Comparison of ENCODE assay signal across 3 fruit fly cellular contexts in genomic region chr3L:11365432-11366318, dm6.
A peak's percentile ranks its signal among the peaks of the same experiment; 100 is the strongest.
TF ChIP-seq lines count a peak whose summit lies in the region.

No protein-coding gene starts in this region.

TF ChIP-seq in whole organism, embryonic, 481 proteins besides CTCF, POLR2A, EP300 and RAD21 (continued from another document and continues in another):
- 0 out of 2 replicates have a peak, but pooled peaks have one; percentile 34 for TF ChIP-seq CG7372 (GFP tag; IDR thresholded peaks at IDR 0.05; lab: Robert Waterston, UW)
- no peak for TF ChIP-seq Opbp (GFP tag; IDR thresholded peaks at IDR 0.05; lab: Robert Waterston, UW; ENCODE audit: partially characterized antibody)
- TF ChIP-seq ewg (GFP tag; optimal IDR thresholded peaks at IDR 0.05; lab: Kevin White, UChicago): peak; percentile 0
- peak in 1 of 3 experiments; percentile 8 for TF ChIP-seq lola (GFP tag; optimal IDR thresholded peaks at IDR 0.05; lab: Kevin White, UChicago)
- peak; percentile 33 for TF ChIP-seq psq (GFP tag; optimal IDR thresholded peaks at IDR 0.05; lab: Kevin White, UChicago)
- peak; percentile 46 for TF ChIP-seq sug (tag; optimal IDR thresholded peaks at IDR 0.05; lab: Kevin White, UChicago)
- TF ChIP-seq sens (GFP tag; lab: Kevin White, UChicago): peak; percentile 17
- no peak for TF ChIP-seq slp2 (GFP tag; optimal IDR thresholded peaks at IDR 0.05; lab: Kevin White, UChicago)
- peak; percentile 8 for TF ChIP-seq cg (GFP tag; optimal IDR thresholded peaks at IDR 0.05; lab: Kevin White, UChicago)
- TF ChIP-seq phol (tag; optimal IDR thresholded peaks at IDR 0.05; lab: Kevin White, UChicago): peak; percentile 31
- TF ChIP-seq CG14441 (GFP tag; IDR thresholded peaks at IDR 0.05; lab: Robert Waterston, UW): peak; percentile 15; the same call in 1 of the 2 replicates
- TF ChIP-seq Dref (GFP tag; IDR thresholded peaks at IDR 0.05; lab: Robert Waterston, UW): no peak
- 0 out of 3 replicates have a peak, but pooled peaks have one; percentile 30 for TF ChIP-seq CG17361 (GFP tag; IDR thresholded peaks at IDR 0.05; lab: Robert Waterston, UW)
- peak; percentile 36 for TF ChIP-seq CG18262 (tag; optimal IDR thresholded peaks at IDR 0.05; lab: Kevin White, UChicago)
- TF ChIP-seq Sry-β (GFP tag; optimal IDR thresholded peaks at IDR 0.05; lab: Kevin White, UChicago): peak; percentile 63
- TF ChIP-seq HmgD (GFP tag; optimal IDR thresholded peaks at IDR 0.05; lab: Kevin White, UChicago): peak; percentile 8
- TF ChIP-seq h (optimal IDR thresholded peaks at IDR 0.05; lab: Kevin White, UChicago): no peak
- TF ChIP-seq sisA (GFP tag; IDR thresholded peaks at IDR 0.05; lab: Robert Waterston, UW): 0 out of 2 replicates have a peak, but pooled peaks have one; percentile 8
- no peak for TF ChIP-seq sens-2 (GFP tag; IDR thresholded peaks at IDR 0.05; lab: Robert Waterston, UW)
- TF ChIP-seq Xrp1 (GFP tag; IDR thresholded peaks at IDR 0.05; lab: Robert Waterston, UW): peak; percentile 5; the same call in 1 of the 2 replicates
- TF ChIP-seq D19A (tag; optimal IDR thresholded peaks at IDR 0.05; lab: Kevin White, UChicago): no peak
- peak; percentile 94 for TF ChIP-seq crol (GFP tag; IDR thresholded peaks at IDR 0.05; lab: Robert Waterston, UW)
- peak; percentile 71 for TF ChIP-seq CG4707 (GFP tag; optimal IDR thresholded peaks at IDR 0.05; lab: Kevin White, UChicago)
- no peak for TF ChIP-seq CG13894 (tag; optimal IDR thresholded peaks at IDR 0.05; lab: Kevin White, UChicago)
- peak; percentile 3 for TF ChIP-seq CG9609 (GFP tag; optimal IDR thresholded peaks at IDR 0.05; lab: Kevin White, UChicago)
- 0 out of 2 replicates have a peak, but pooled peaks have one; percentile 10 for TF ChIP-seq Rfx (GFP tag; IDR thresholded peaks at IDR 0.05; lab: Robert Waterston, UW)
- peak; percentile 47 for TF ChIP-seq CG8478 (optimal IDR thresholded peaks at IDR 0.05; lab: Kevin White, UChicago)
- TF ChIP-seq CG10209 (GFP tag; optimal IDR thresholded peaks at IDR 0.05; lab: Kevin White, UChicago): peak; percentile 16
- 0 out of 2 replicates have a peak, but pooled peaks have one; percentile 7 for TF ChIP-seq toy (GFP tag; IDR thresholded peaks at IDR 0.05; lab: Robert Waterston, UW)
- TF ChIP-seq CG17802 (tag; optimal IDR thresholded peaks at IDR 0.05; lab: Kevin White, UChicago): peak; percentile 1
- peak; percentile 11 for TF ChIP-seq dmrt99B (tag; optimal IDR thresholded peaks at IDR 0.05; lab: Kevin White, UChicago)
- 0 out of 2 replicates have a peak, but pooled peaks have one; percentile 28 for TF ChIP-seq sim (GFP tag; IDR thresholded peaks at IDR 0.05; lab: Robert Waterston, UW)
- TF ChIP-seq prd (optimal IDR thresholded peaks at IDR 0.05; lab: Kevin White, UChicago): no peak
- TF ChIP-seq prd (GFP tag; IDR thresholded peaks at IDR 0.05; lab: Robert Waterston, UW): peak; percentile 27; the same call in 1 of the 3 replicates
- TF ChIP-seq Gug (GFP tag; IDR thresholded peaks at IDR 0.05; lab: Robert Waterston, UW): peak; percentile 33; the same call in 1 of the 4 replicates
- no peak for TF ChIP-seq ase (GFP tag; IDR thresholded peaks at IDR 0.05; lab: Robert Waterston, UW)
- no peak for TF ChIP-seq vfl (GFP tag; optimal IDR thresholded peaks at IDR 0.05; lab: Kevin White, UChicago)
- TF ChIP-seq bbx (GFP tag; IDR thresholded peaks at IDR 0.05; lab: Robert Waterston, UW; ENCODE audit: partially characterized antibody): 0 out of 2 replicates have a peak, but pooled peaks have one; percentile 30
- TF ChIP-seq Med (GFP tag; lab: Kevin White, UChicago): peak; percentile 68
- 0 out of 3 replicates have a peak, but pooled peaks have one; percentile 5 for TF ChIP-seq gce (GFP tag; IDR thresholded peaks at IDR 0.05; lab: Robert Waterston, UW)
- peak; percentile 26; the same call in 1 of the 2 replicates for TF ChIP-seq lmd (GFP tag; IDR thresholded peaks at IDR 0.05; lab: Robert Waterston, UW)

TF ChIP-seq in whole organism, prepupa, 60 proteins besides CTCF, POLR2A, EP300 and RAD21 (continued from another document):
- TF ChIP-seq CG4318 (GFP tag; optimal IDR thresholded peaks at IDR 0.05; lab: Kevin White, UChicago) (peak; percentile 63), Sox102F (GFP tag; optimal IDR thresholded peaks at IDR 0.05; lab: Kevin White, UChicago) (no peak), CG8632 (GFP tag; optimal IDR thresholded peaks at IDR 0.05; lab: Kevin White, UChicago) (no peak), CG3919 (GFP tag; optimal IDR thresholded peaks at IDR 0.05; lab: Kevin White, UChicago) (peak; percentile 61), CG6792 (GFP tag; optimal IDR thresholded peaks at IDR 0.05; lab: Kevin White, UChicago) (peak; percentile 24), lz (GFP tag; optimal IDR thresholded peaks at IDR 0.05; lab: Kevin White, UChicago) (peak; percentile 48), CG1621 (tag; optimal IDR thresholded peaks at IDR 0.05; lab: Kevin White, UChicago) (peak; percentile 97), pdm3 (GFP tag; optimal IDR thresholded peaks at IDR 0.05; lab: Kevin White, UChicago) (peak; percentile 64), dac (GFP tag; optimal IDR thresholded peaks at IDR 0.05; lab: Kevin White, UChicago) (peak; percentile 9), Eip93F (GFP tag; optimal IDR thresholded peaks at IDR 0.05; lab: Kevin White, UChicago) (no peak), CG9139 (GFP tag; optimal IDR thresholded peaks at IDR 0.05; lab: Kevin White, UChicago) (no peak), CG16779 (tag; optimal IDR thresholded peaks at IDR 0.05; lab: Kevin White, UChicago) (no peak), dsx (GFP tag; optimal IDR thresholded peaks at IDR 0.05; lab: Kevin White, UChicago; ENCODE audit: poor library complexity, severe bottlenecking) (peak; percentile 87), Ets96B (tag; optimal IDR thresholded peaks at IDR 0.05; lab: Kevin White, UChicago) (peak; percentile 1), Hr39 (GFP tag; optimal IDR thresholded peaks at IDR 0.05; lab: Kevin White, UChicago) (peak; percentile 76), Hr4 (GFP tag; optimal IDR thresholded peaks at IDR 0.05; lab: Kevin White, UChicago) (peak; percentile 68), cyc (GFP tag; optimal IDR thresholded peaks at IDR 0.05; lab: Kevin White, UChicago) (peak; percentile 65), ss (GFP tag; optimal IDR thresholded peaks at IDR 0.05; lab: Kevin White, UChicago) (no peak), svp (GFP tag; lab: Kevin White, UChicago) (peak; percentile 81), CG11762 (GFP tag; optimal IDR thresholded peaks at IDR 0.05; lab: Kevin White, UChicago; ENCODE audit: insufficient read depth) (peak; percentile 20), CG10631 (GFP tag; optimal IDR thresholded peaks at IDR 0.05; lab: Kevin White, UChicago) (peak; percentile 61), eg (GFP tag; IDR thresholded peaks at IDR 0.05; lab: Robert Waterston, UW) (peak; percentile 72), Sox15 (GFP tag; optimal IDR thresholded peaks at IDR 0.05; lab: Kevin White, UChicago) (peak; percentile 55), CG3032 (tag; optimal IDR thresholded peaks at IDR 0.05; lab: Kevin White, UChicago) (peak; percentile 57), CG15336 (GFP tag; IDR thresholded peaks at IDR 0.05; lab: Robert Waterston, UW) (peak; percentile 48), CG6808 (GFP tag; optimal IDR thresholded peaks at IDR 0.05; lab: Kevin White, UChicago) (peak; percentile 10), Lpt (GFP tag; optimal IDR thresholded peaks at IDR 0.05; lab: Kevin White, UChicago) (peak; percentile 2), Met (GFP tag; optimal IDR thresholded peaks at IDR 0.05; lab: Kevin White, UChicago) (peak; percentile 43), topi (GFP tag; optimal IDR thresholded peaks at IDR 0.05; lab: Kevin White, UChicago) (peak; percentile 38), fkh (GFP tag; optimal IDR thresholded peaks at IDR 0.05; lab: Kevin White, UChicago) (no peak), net (GFP tag; optimal IDR thresholded peaks at IDR 0.05; lab: Kevin White, UChicago) (no peak), spab (GFP tag; optimal IDR thresholded peaks at IDR 0.05; lab: Kevin White, UChicago) (no peak), salr (GFP tag; optimal IDR thresholded peaks at IDR 0.05; lab: Kevin White, UChicago) (peak in 1 of 2 experiments; percentile 47), CG6854 (GFP tag; optimal IDR thresholded peaks at IDR 0.05; lab: Kevin White, UChicago) (no peak), CG7368 (GFP tag; optimal IDR thresholded peaks at IDR 0.05; lab: Kevin White, UChicago) (peak; percentile 9), CG11902 (GFP tag; optimal IDR thresholded peaks at IDR 0.05; lab: Kevin White, UChicago) (peak; percentile 62), Sox14 (GFP tag; optimal IDR thresholded peaks at IDR 0.05; lab: Kevin White, UChicago) (peak; percentile 21), Ets21C (GFP tag; optimal IDR thresholded peaks at IDR 0.05; lab: Kevin White, UChicago) (peak; percentile 49), CG6276 (GFP tag; optimal IDR thresholded peaks at IDR 0.05; lab: Kevin White, UChicago) (no peak), OdsH (GFP tag; optimal IDR thresholded peaks at IDR 0.05; lab: Kevin White, UChicago) (peak; percentile 69), Eip78C (GFP tag; lab: Kevin White, UChicago) (peak; percentile 62), esn (GFP tag; optimal IDR thresholded peaks at IDR 0.05; lab: Kevin White, UChicago) (peak; percentile 55)

TF ChIP-seq in whole organism, wandering third instar larva, 38 proteins besides CTCF, POLR2A, EP300 and RAD21 (continued from another document):
- TF ChIP-seq h (GFP tag; optimal IDR thresholded peaks at IDR 0.05; lab: Kevin White, UChicago) (no peak), Mio (GFP tag; optimal IDR thresholded peaks at IDR 0.05; lab: Kevin White, UChicago) (no peak), Dif (GFP tag; optimal IDR thresholded peaks at IDR 0.05; lab: Kevin White, UChicago; ENCODE audit: partially characterized antibody) (peak; percentile 68), ey (GFP tag; optimal IDR thresholded peaks at IDR 0.05; lab: Kevin White, UChicago) (peak; percentile 39), pan (optimal IDR thresholded peaks at IDR 0.05; lab: Kevin White, UChicago) (no peak), tai (GFP tag; optimal IDR thresholded peaks at IDR 0.05; lab: Kevin White, UChicago) (no peak), woc (GFP tag; optimal IDR thresholded peaks at IDR 0.05; lab: Kevin White, UChicago) (peak; percentile 48), dmrt93B (GFP tag; optimal IDR thresholded peaks at IDR 0.05; lab: Kevin White, UChicago) (peak; percentile 47), foxo (GFP tag; optimal IDR thresholded peaks at IDR 0.05; lab: Kevin White, UChicago) (peak in 1 of 2 experiments; percentile 20), OdsH (GFP tag; optimal IDR thresholded peaks at IDR 0.05; lab: Kevin White, UChicago) (peak; percentile 28), Rel (GFP tag; optimal IDR thresholded peaks at IDR 0.05; lab: Kevin White, UChicago) (no peak), Rel (tag; optimal IDR thresholded peaks at IDR 0.05; lab: Kevin White, UChicago) (no peak), dl (GFP tag; optimal IDR thresholded peaks at IDR 0.05; lab: Kevin White, UChicago; ENCODE audit: insufficient read depth in 1 of 2, partially characterized antibody in 2 of 2) (peak; percentile 39 to 82), Jra (GFP tag; optimal IDR thresholded peaks at IDR 0.05; lab: Kevin White, UChicago) (no peak), Vsx2 (GFP tag; optimal IDR thresholded peaks at IDR 0.05; lab: Kevin White, UChicago; ENCODE audit: partially characterized antibody) (no peak)
